Worm (Caenorhabditis elegans) whole organism, L4/young adult: ENCODE data around the gene gcsh-1.

ENCODE experiments used
- W03F9.2 ChIP-seq: fragments of 150-350 bp; optimal IDR thresholded peaks from 2 replicates; lab custom pipeline; 2014; ENCODE audit warnings: missing biosample characterization, missing genetic modification characterization
- dao-5 ChIP-seq: sonication (generic microtip); optimal IDR thresholded peaks from 2 replicates; lab custom pipeline; 2016; ENCODE audit warnings: missing genotype, missing genetic modification characterization, moderate library complexity, missing compliant biosample characterization
- him-1 ChIP-seq: sonication (generic microtip); optimal IDR thresholded peaks from 2 replicates; lab custom pipeline; 2016; ENCODE audit warnings: missing genotype, missing genetic modification reagents, missing genetic modification characterization, missing compliant biosample characterization

ce11 chrX:14539468-14539867 is 24.6 kb upstream of the gcsh-1 start:
- TF ChIP-seq W03F9.2 (no peak), dao-5 (tag; lab: Kevin White, UChicago) (no peak), him-1 (no peak)
